Worm (Caenorhabditis elegans): ENCODE measurements around the gene zig-6.

zig-6 gene

ce11 chrX:5188977-5189376 lies at the start of gene zig-6:
Gene zig-6 (minus strand): TSS chrX:5189077.
- TF ChIP-seq med-1 (GFP tag; optimal IDR thresholded peaks at IDR 0.05; ENCODE audit: insufficient read depth) = no peak
- TF ChIP-seq flt-1 (GFP tag; IDR thresholded peaks at IDR 0.05) = no peak
- TF ChIP-seq tab-1 (GFP tag; IDR thresholded peaks at IDR 0.05) = no peak
- TF ChIP-seq cog-1 (tag; optimal IDR thresholded peaks at IDR 0.05) = no peak
- TF ChIP-seq T22C8.4 (GFP tag; IDR thresholded peaks at IDR 0.05) = no peak
- no peak for TF ChIP-seq ztf-29 (GFP tag; IDR thresholded peaks at IDR 0.05)
- TF ChIP-seq ref-1 (GFP tag; conservative IDR thresholded peaks at IDR 0.05) = no peak
- no peak for TF ChIP-seq ztf-23 (GFP tag; IDR thresholded peaks at IDR 0.05)

DNA sequence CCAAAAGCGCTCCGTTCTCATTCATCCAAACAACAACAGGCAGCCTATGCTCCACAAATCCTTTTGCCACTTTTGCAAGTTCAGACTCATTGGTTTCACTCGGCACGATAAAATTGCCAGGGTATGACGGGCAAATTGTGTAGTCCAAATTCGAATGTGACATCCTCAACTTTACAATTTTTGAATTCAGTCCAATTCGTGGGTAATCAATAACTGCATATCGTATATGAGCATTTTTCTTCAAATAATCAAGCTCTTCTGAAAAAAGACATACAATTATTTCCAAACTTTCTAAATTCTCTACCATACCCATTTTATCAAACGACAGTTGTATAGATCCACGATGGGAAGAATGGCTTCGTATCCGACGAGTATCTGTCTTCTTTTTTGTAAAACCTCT lies 49.4 kb upstream of the zig-6 start:
- no peak for TF ChIP-seq tab-1 (GFP tag; IDR thresholded peaks at IDR 0.05)
- no peak for TF ChIP-seq T22C8.4 (GFP tag; IDR thresholded peaks at IDR 0.05)
- TF ChIP-seq ztf-29 (GFP tag; IDR thresholded peaks at IDR 0.05) = no peak
- TF ChIP-seq ref-1 (GFP tag; conservative IDR thresholded peaks at IDR 0.05) = no peak
- no peak for TF ChIP-seq flt-1 (GFP tag; IDR thresholded peaks at IDR 0.05)

DNA sequence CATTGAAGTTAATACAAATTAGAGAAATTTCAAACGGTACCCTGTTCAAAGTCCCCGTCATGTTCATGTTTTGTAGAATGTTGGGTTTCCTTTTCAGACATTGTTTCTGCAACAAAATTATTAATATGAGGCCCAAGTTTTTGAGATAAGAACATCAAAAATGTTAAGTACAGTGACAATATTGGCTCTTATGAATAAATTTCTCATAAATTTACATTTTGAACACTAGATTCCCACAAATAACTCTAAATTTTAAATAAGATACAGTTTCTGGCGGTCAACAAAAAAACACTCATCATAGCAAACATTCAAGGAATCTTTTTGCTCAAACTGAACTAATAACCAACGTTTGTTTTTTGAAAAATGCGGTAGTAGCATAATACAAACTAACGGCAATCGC lies 37.4 kb upstream of the zig-6 start, which contains the start of gene H28G03.3:
TSS of gene H28G03.3 (minus strand) at position 101 of the 400 bp plus-strand sequence.
- TF ChIP-seq T22C8.4 (GFP tag; IDR thresholded peaks at IDR 0.05) (no peak), ztf-23 (GFP tag; IDR thresholded peaks at IDR 0.05) (no peak), tab-1 (GFP tag; IDR thresholded peaks at IDR 0.05) (no peak), med-1 (GFP tag; optimal IDR thresholded peaks at IDR 0.05; ENCODE audit: insufficient read depth) (no peak), ref-1 (GFP tag; conservative IDR thresholded peaks at IDR 0.05) (no peak), ztf-29 (GFP tag; IDR thresholded peaks at IDR 0.05) (no peak), flt-1 (GFP tag; IDR thresholded peaks at IDR 0.05) (no peak), klf-2 (GFP tag; conservative IDR thresholded peaks at IDR 0.05) (no peak), cog-1 (tag; optimal IDR thresholded peaks at IDR 0.05) (no peak)

- no peak for TF ChIP-seq T22C8.4 (GFP tag; IDR thresholded peaks at IDR 0.05)
- TF ChIP-seq cog-1 (tag; optimal IDR thresholded peaks at IDR 0.05) = no peak
- no peak for TF ChIP-seq ztf-23 (GFP tag; IDR thresholded peaks at IDR 0.05)
- TF ChIP-seq tab-1 (GFP tag; IDR thresholded peaks at IDR 0.05) = no peak
- no peak for TF ChIP-seq ref-1 (GFP tag; conservative IDR thresholded peaks at IDR 0.05)
- no peak for TF ChIP-seq ztf-29 (GFP tag; IDR thresholded peaks at IDR 0.05)
- no peak for TF ChIP-seq flt-1 (GFP tag; IDR thresholded peaks at IDR 0.05)
- TF ChIP-seq klf-2 (GFP tag; conservative IDR thresholded peaks at IDR 0.05) = no peak
Observed at ce11 chrX:5218323-5218722, 29.4 kb upstream of the zig-6 start.

DNA sequence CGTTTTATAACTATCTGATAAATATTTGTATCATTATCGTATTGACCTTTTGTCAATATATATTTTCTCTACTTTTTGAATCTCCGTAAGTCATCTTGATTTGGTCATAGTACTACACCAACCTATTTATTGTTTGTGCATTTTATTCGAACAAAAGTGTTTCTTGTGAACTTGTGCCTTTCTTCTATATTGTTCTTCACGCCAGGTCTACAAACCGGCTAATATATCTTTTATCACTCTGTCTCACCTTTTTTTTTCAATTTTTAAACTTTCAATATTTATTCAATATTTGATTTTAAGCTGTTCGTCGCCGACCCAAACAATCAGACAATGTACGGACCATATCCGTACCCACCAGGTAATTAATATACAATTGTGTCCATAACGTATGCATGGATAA lies 27.2 kb upstream of the zig-6 start, which contains the start of gene hrpa-2:
TSS of gene hrpa-2 (plus strand) at position 301 of the 400 bp plus-strand sequence.
- TF ChIP-seq ztf-29 (GFP tag; IDR thresholded peaks at IDR 0.05) (no peak), med-1 (GFP tag; optimal IDR thresholded peaks at IDR 0.05; ENCODE audit: insufficient read depth) (no peak), flt-1 (GFP tag; IDR thresholded peaks at IDR 0.05) (no peak), cog-1 (tag; optimal IDR thresholded peaks at IDR 0.05) (no peak), tab-1 (GFP tag; IDR thresholded peaks at IDR 0.05) (no peak), ztf-23 (GFP tag; IDR thresholded peaks at IDR 0.05) (no peak), klf-2 (GFP tag; conservative IDR thresholded peaks at IDR 0.05) (no peak)

DNA sequence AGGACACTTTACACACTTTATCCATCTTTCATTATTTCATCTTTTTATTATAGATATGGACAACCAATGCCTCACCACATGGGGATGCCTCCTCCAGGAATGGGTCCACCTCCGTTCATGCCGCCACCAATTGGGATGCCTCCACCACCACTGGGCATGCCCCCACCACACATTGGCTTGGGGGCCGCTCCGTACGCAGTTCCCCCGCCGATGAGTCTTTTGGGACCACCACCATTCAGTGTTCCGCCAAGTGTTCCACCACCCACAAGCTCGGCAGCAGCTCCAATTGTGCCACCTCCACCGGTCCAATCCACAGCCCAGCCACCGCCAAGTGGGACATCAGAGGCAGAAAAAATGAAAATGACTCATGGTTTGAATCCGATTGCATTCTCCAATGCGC lies 25.9 kb upstream of the zig-6 start:
- no peak for TF ChIP-seq ztf-29 (GFP tag; IDR thresholded peaks at IDR 0.05)
- no peak for TF ChIP-seq flt-1 (GFP tag; IDR thresholded peaks at IDR 0.05)
- 0 out of 2 replicates have a peak, but pooled peaks have one; percentile 44 for TF ChIP-seq ztf-23 (GFP tag; IDR thresholded peaks at IDR 0.05)
- no peak for TF ChIP-seq T22C8.4 (GFP tag; IDR thresholded peaks at IDR 0.05)
- no peak for TF ChIP-seq tab-1 (GFP tag; IDR thresholded peaks at IDR 0.05)
- TF ChIP-seq ref-1 (GFP tag; conservative IDR thresholded peaks at IDR 0.05) = no peak

- TF ChIP-seq cog-1 (tag; optimal IDR thresholded peaks at IDR 0.05) (no peak), klf-2 (GFP tag; conservative IDR thresholded peaks at IDR 0.05) (no peak), ztf-23 (GFP tag; IDR thresholded peaks at IDR 0.05) (no peak), flt-1 (GFP tag; IDR thresholded peaks at IDR 0.05) (no peak), T22C8.4 (GFP tag; IDR thresholded peaks at IDR 0.05) (no peak), tab-1 (GFP tag; IDR thresholded peaks at IDR 0.05) (no peak), ref-1 (GFP tag; conservative IDR thresholded peaks at IDR 0.05) (no peak), med-1 (GFP tag; optimal IDR thresholded peaks at IDR 0.05; ENCODE audit: insufficient read depth) (no peak), ztf-29 (GFP tag; IDR thresholded peaks at IDR 0.05) (no peak)
Observed at ce11 chrX:5213565-5213964, 24.7 kb upstream of the zig-6 start.

- no peak for TF ChIP-seq flt-1 (GFP tag; IDR thresholded peaks at IDR 0.05)
- no peak for TF ChIP-seq ztf-29 (GFP tag; IDR thresholded peaks at IDR 0.05)
- no peak for TF ChIP-seq cog-1 (tag; optimal IDR thresholded peaks at IDR 0.05)
- TF ChIP-seq ref-1 (GFP tag; conservative IDR thresholded peaks at IDR 0.05) = no peak
- TF ChIP-seq med-1 (GFP tag; optimal IDR thresholded peaks at IDR 0.05; ENCODE audit: insufficient read depth) = no peak
- no peak for TF ChIP-seq ztf-23 (GFP tag; IDR thresholded peaks at IDR 0.05)
- no peak for TF ChIP-seq klf-2 (GFP tag; conservative IDR thresholded peaks at IDR 0.05)
- TF ChIP-seq T22C8.4 (GFP tag; IDR thresholded peaks at IDR 0.05) = no peak
- no peak for TF ChIP-seq tab-1 (GFP tag; IDR thresholded peaks at IDR 0.05)
Observed at ce11 chrX:5213032-5213431, 24.2 kb upstream of the zig-6 start.

DNA sequence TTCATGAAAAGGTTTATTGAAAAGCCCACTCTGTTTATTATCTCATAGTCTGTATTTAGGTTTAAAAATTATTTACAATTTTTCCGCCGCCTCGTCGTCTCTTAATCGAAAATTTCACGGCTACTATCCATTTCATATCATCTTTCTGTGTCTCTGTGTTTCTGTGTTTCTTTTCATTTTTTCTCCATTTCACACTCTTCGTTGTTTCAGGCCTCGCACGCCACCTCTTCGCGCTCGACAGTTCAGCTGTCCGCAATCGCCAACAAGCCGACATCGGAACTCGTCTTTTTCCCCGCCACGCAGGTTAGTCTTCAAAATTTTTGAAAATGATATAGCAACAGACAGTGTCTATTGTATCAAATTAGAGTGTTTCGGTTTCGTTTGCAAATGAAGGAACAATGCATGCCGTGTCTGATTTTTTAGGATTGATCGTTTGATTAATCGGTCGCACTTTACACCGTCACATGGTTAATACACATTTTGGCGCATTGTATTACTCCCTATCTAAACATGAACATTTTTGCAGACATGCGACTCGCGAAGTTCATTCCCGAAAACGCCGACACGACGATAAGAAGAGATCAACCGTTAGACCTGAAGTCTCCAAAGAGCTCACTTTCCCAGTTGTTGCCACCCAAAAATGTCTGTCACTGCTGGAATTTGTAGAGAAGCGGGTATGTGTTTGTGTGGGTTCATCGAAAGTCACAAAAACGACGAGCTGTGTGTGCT lies 22.2 kb upstream of the zig-6 start:
- no peak for TF ChIP-seq ztf-23 (GFP tag; IDR thresholded peaks at IDR 0.05)
- TF ChIP-seq tab-1 (GFP tag; IDR thresholded peaks at IDR 0.05) = no peak
- no peak for TF ChIP-seq ztf-29 (GFP tag; IDR thresholded peaks at IDR 0.05)
- TF ChIP-seq klf-2 (GFP tag; conservative IDR thresholded peaks at IDR 0.05) = no peak
- TF ChIP-seq T22C8.4 (GFP tag; IDR thresholded peaks at IDR 0.05) = no peak
- no peak for TF ChIP-seq cog-1 (tag; optimal IDR thresholded peaks at IDR 0.05)

DNA sequence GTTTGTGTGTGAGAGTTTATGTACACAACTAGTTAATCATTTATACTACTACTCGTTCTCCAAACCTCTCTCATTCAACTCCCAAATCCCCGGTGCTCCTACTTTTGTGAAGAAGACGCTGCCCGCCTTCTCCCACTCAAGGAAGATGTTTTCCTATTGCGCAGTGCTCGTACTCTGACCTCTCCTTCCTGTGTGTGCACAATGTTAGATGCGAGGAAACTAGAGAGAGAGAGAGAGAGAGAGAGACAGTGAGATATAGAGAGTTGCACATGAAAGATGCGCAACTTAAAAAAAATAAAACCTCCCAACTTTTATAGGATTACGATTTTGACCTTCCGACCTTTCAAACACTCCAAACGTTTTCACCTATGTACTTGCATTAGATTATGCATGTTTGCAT lies 21.6 kb upstream of the zig-6 start:
- TF ChIP-seq cog-1 (tag; optimal IDR thresholded peaks at IDR 0.05) (peak; percentile 35), klf-2 (GFP tag; conservative IDR thresholded peaks at IDR 0.05) (no peak), ztf-23 (GFP tag; IDR thresholded peaks at IDR 0.05) (no peak), ref-1 (GFP tag; conservative IDR thresholded peaks at IDR 0.05) (no peak), med-1 (GFP tag; optimal IDR thresholded peaks at IDR 0.05; ENCODE audit: insufficient read depth) (no peak)

All from whole organism, midembryonic.